Fruit fly (Drosophila melanogaster) whole organism, prepupa: ENCODE results near the gene qin.

Experiments used
- Blimp-1 ChIP-seq: fragments of 200-800 bp; sonication (Bioruptor generic); optimal IDR thresholded peaks from 3 replicates; lab custom pipeline; 2017; ENCODE audit warnings: missing biosample characterization, missing genetic modification characterization, mild to moderate bottlenecking, moderate library complexity, missing genetic modification reagents
- CG10631 ChIP-seq: fragments of 200-800 bp; sonication (Bioruptor generic); optimal IDR thresholded peaks from 2 replicates; lab custom pipeline; 2016; ENCODE audit warnings: missing biosample characterization, missing genetic modification characterization
- CG10669 ChIP-seq: fragments of 200-800 bp; sonication (Bioruptor generic); optimal IDR thresholded peaks from 3 replicates; lab custom pipeline; 2018; ENCODE audit warnings: missing biosample characterization, mild to moderate bottlenecking, missing genetic modification characterization, moderate library complexity
- CG15336 ChIP-seq: fragments of 200-800 bp; sonication (Bioruptor generic); IDR thresholded peaks from 2 replicates; pipeline ENCODE4 v1.3.6; 2022; ENCODE audit warnings: missing biosample characterization, missing genetic modification characterization
- CG1621 ChIP-seq: fragments of 200-800 bp; sonication (Bioruptor generic); optimal IDR thresholded peaks from 3 replicates; lab custom pipeline; 2018; ENCODE audit warnings: missing biosample characterization, mild to moderate bottlenecking, missing genetic modification characterization
- CG3032 ChIP-seq: fragments of 200-800 bp; optimal IDR thresholded peaks from 2 replicates; lab custom pipeline; 2019; ENCODE audit warnings: missing biosample characterization, mild to moderate bottlenecking, missing genetic modification characterization, moderate library complexity
- CG31627 ChIP-seq: fragments of 200-800 bp; sonication (Bioruptor generic); optimal IDR thresholded peaks from 3 replicates; lab custom pipeline; 2016; ENCODE audit warnings: missing biosample characterization, missing genetic modification characterization
- CG32006 ChIP-seq: fragments of 200-800 bp; sonication (Bioruptor generic); optimal IDR thresholded peaks from 3 replicates; lab custom pipeline; 2017; ENCODE audit warnings: missing biosample characterization, mild to moderate bottlenecking, missing genetic modification characterization
- CG3919 ChIP-seq: fragments of 200-800 bp; sonication (Bioruptor generic); optimal IDR thresholded peaks from 3 replicates; lab custom pipeline; 2016; ENCODE audit warnings: missing biosample characterization, missing genetic modification characterization
- CG6163 ChIP-seq: fragments of 200-800 bp; sonication (Bioruptor generic); IDR thresholded peaks from 3 replicates; pipeline ENCODE4 v1.3.6; 2022; ENCODE audit warnings: missing biosample characterization, missing genetic modification characterization
- CG6276 ChIP-seq: fragments of 200-800 bp; sonication (Bioruptor generic); optimal IDR thresholded peaks from 2 replicates; lab custom pipeline; 2017; ENCODE audit warnings: missing biosample characterization, mild to moderate bottlenecking, missing genetic modification characterization
- CG6792 ChIP-seq: fragments of 200-800 bp; sonication (Bioruptor generic); optimal IDR thresholded peaks from 3 replicates; lab custom pipeline; 2016; ENCODE audit warnings: missing biosample characterization, missing genetic modification characterization
- CG6808 ChIP-seq: fragments of 200-800 bp; sonication (Bioruptor generic); optimal IDR thresholded peaks from 3 replicates; lab custom pipeline; 2017; ENCODE audit warnings: missing biosample characterization, missing genetic modification characterization, mild to moderate bottlenecking, moderate library complexity, missing genetic modification reagents
- CG6854 ChIP-seq: fragments of 200-800 bp; sonication (Bioruptor generic); optimal IDR thresholded peaks from 2 replicates; lab custom pipeline; 2017; ENCODE audit warnings: missing biosample characterization, mild to moderate bottlenecking, missing genetic modification characterization
- CG7368 ChIP-seq: fragments of 200-800 bp; sonication (Bioruptor generic); optimal IDR thresholded peaks from 3 replicates; lab custom pipeline; 2016; ENCODE audit warnings: missing biosample characterization, missing genetic modification characterization
- CG8119 ChIP-seq: fragments of 200-800 bp; sonication (Bioruptor generic); IDR thresholded peaks from 3 replicates; pipeline ENCODE4 v1.3.6; 2022; ENCODE audit warnings: missing biosample characterization, missing genetic modification characterization
- CG8319 ChIP-seq: fragments of 200-800 bp; sonication (Bioruptor generic); optimal IDR thresholded peaks from 3 replicates; lab custom pipeline; 2016; ENCODE audit warnings: missing biosample characterization, missing genetic modification characterization
- CG8632 ChIP-seq: fragments of 200-800 bp; sonication (Bioruptor generic); optimal IDR thresholded peaks from 3 replicates; lab custom pipeline; 2016; ENCODE audit warnings: missing biosample characterization, missing genetic modification characterization
- CG9139 ChIP-seq: fragments of 200-800 bp; sonication (Bioruptor generic); optimal IDR thresholded peaks from 3 replicates; lab custom pipeline; 2017; ENCODE audit warnings: missing biosample characterization, mild to moderate bottlenecking, missing genetic modification characterization
- Eip75B ChIP-seq: fragments of 200-800 bp; sonication (Bioruptor generic); optimal IDR thresholded peaks from 3 replicates; lab custom pipeline; 2016; ENCODE audit warnings: missing biosample characterization, missing genetic modification characterization
- Eip78C ChIP-seq: fragments of 200-800 bp; sonication (Bioruptor generic); peaks from one replicate; lab custom pipeline; 2016; ENCODE audit warnings: missing biosample characterization, missing genetic modification characterization
- Eip93F ChIP-seq: fragments of 200-800 bp; sonication (Bioruptor generic); optimal IDR thresholded peaks from 2 replicates; lab custom pipeline; 2016; ENCODE audit warnings: missing biosample characterization, mild to moderate bottlenecking, missing genetic modification characterization
- Ets21C ChIP-seq: fragments of 200-800 bp; sonication (Bioruptor generic); optimal IDR thresholded peaks from 3 replicates; lab custom pipeline; 2016; ENCODE audit warnings: missing biosample characterization, missing genetic modification characterization
- Ets96B ChIP-seq: fragments of 200-800 bp; optimal IDR thresholded peaks from 2 replicates; lab custom pipeline; 2019; ENCODE audit warnings: missing biosample characterization, mild to moderate bottlenecking, missing genetic modification characterization, moderate library complexity
- Gug ChIP-seq: fragments of 200-800 bp; sonication (Bioruptor generic); IDR thresholded peaks from 2 replicates; pipeline ENCODE4 v1.3.6; 2022; ENCODE audit warnings: missing biosample characterization, missing genetic modification characterization
- Hr39 ChIP-seq: fragments of 200-800 bp; sonication (Bioruptor generic); optimal IDR thresholded peaks from 2 replicates; lab custom pipeline; 2016; ENCODE audit warnings: missing biosample characterization, missing genetic modification characterization
- Hr4 ChIP-seq: fragments of 200-800 bp; sonication (Bioruptor generic); optimal IDR thresholded peaks from 3 replicates; lab custom pipeline; 2016; ENCODE audit warnings: missing biosample characterization, missing genetic modification characterization
- Lpt ChIP-seq: fragments of 200-800 bp; sonication (Bioruptor generic); optimal IDR thresholded peaks from 3 replicates; lab custom pipeline; 2016; ENCODE audit warnings: missing biosample characterization, missing genetic modification characterization
- Met ChIP-seq: fragments of 200-800 bp; sonication (Bioruptor generic); optimal IDR thresholded peaks from 3 replicates; lab custom pipeline; 2016; ENCODE audit warnings: missing biosample characterization, missing genetic modification characterization
- OdsH ChIP-seq: fragments of 200-800 bp; sonication (Bioruptor generic); optimal IDR thresholded peaks from 3 replicates; lab custom pipeline; 2016; ENCODE audit warnings: missing biosample characterization, missing genetic modification characterization
- Smox ChIP-seq: fragments of 200-800 bp; sonication (Bioruptor generic); optimal IDR thresholded peaks from 3 replicates; lab custom pipeline; 2016; ENCODE audit warnings: missing biosample characterization, missing genetic modification characterization
- Sox102F ChIP-seq: fragments of 200-800 bp; sonication (Bioruptor generic); optimal IDR thresholded peaks from 2 replicates; lab custom pipeline; 2016; ENCODE audit warnings: missing biosample characterization, mild to moderate bottlenecking, missing genetic modification characterization
- Sox14 ChIP-seq: fragments of 200-800 bp; sonication (Bioruptor generic); optimal IDR thresholded peaks from 3 replicates; lab custom pipeline; 2016; ENCODE audit warnings: missing biosample characterization, missing genetic modification characterization
- Sox15 ChIP-seq: fragments of 200-800 bp; sonication (Bioruptor generic); optimal IDR thresholded peaks from 3 replicates; lab custom pipeline; 2016; ENCODE audit warnings: missing biosample characterization, missing genetic modification characterization
- achi ChIP-seq: fragments of 200-800 bp; sonication (Bioruptor generic); optimal IDR thresholded peaks from 3 replicates; lab custom pipeline; 2016; ENCODE audit warnings: missing biosample characterization, missing genetic modification characterization
- acj6 ChIP-seq: fragments of 200-800 bp; sonication (Bioruptor generic); optimal IDR thresholded peaks from 3 replicates; lab custom pipeline; 2016; ENCODE audit warnings: missing biosample characterization, missing genetic modification characterization
- dac ChIP-seq: fragments of 200-800 bp; sonication (Bioruptor generic); optimal IDR thresholded peaks from 2 replicates; lab custom pipeline; 2017; ENCODE audit warnings: missing biosample characterization, mild to moderate bottlenecking, missing genetic modification characterization
- dsx ChIP-seq: fragments of 200-800 bp; optimal IDR thresholded peaks from 3 replicates; lab custom pipeline; 2019; ENCODE audit warnings: missing biosample characterization, mild to moderate bottlenecking, missing genetic modification characterization, moderate library complexity; ENCODE audit not compliant: poor library complexity, severe bottlenecking
- eg ChIP-seq: fragments of 200-800 bp; sonication (Bioruptor generic); IDR thresholded peaks from 3 replicates; pipeline ENCODE4 v1.3.6; 2022; ENCODE audit warnings: missing biosample characterization, missing genetic modification characterization
- fd59A ChIP-seq: fragments of 200-800 bp; sonication (Bioruptor generic); optimal IDR thresholded peaks from 2 replicates; lab custom pipeline; 2017; ENCODE audit warnings: missing biosample characterization, mild to moderate bottlenecking, missing genetic modification characterization, missing genetic modification reagents
- fd85E ChIP-seq: fragments of 200-800 bp; sonication (Bioruptor generic); optimal IDR thresholded peaks from 3 replicates; lab custom pipeline; 2016; ENCODE audit warnings: missing biosample characterization, missing genetic modification characterization
- fkh ChIP-seq: fragments of 200-800 bp; sonication (Bioruptor generic); optimal IDR thresholded peaks from 3 replicates; lab custom pipeline; 2017; ENCODE audit warnings: missing biosample characterization, mild to moderate bottlenecking, missing genetic modification characterization, moderate library complexity
- lz ChIP-seq: fragments of 200-800 bp; sonication (Bioruptor generic); optimal IDR thresholded peaks from 3 replicates; lab custom pipeline; 2016; ENCODE audit warnings: missing biosample characterization, missing genetic modification characterization
- net ChIP-seq: fragments of 200-800 bp; sonication (Bioruptor generic); optimal IDR thresholded peaks from 3 replicates; lab custom pipeline; 2016; ENCODE audit warnings: missing biosample characterization, missing genetic modification characterization
- pdm3 ChIP-seq: fragments of 200-800 bp; sonication (Bioruptor generic); optimal IDR thresholded peaks from 3 replicates; lab custom pipeline; 2016; ENCODE audit warnings: missing biosample characterization, missing genetic modification characterization
- salr ChIP-seq, 2 experiments: fragments of 200-800 bp; sonication (Bioruptor generic); optimal IDR thresholded peaks; 3 replicates each; lab custom pipeline; 2016 to 2018; ENCODE audit warnings: missing biosample characterization in 2 of 2, missing genetic modification characterization in 2 of 2, mild to moderate bottlenecking in 1 of 2
- svp ChIP-seq: fragments of 200-800 bp; sonication (Bioruptor generic); peaks from one replicate; lab custom pipeline; 2016; ENCODE audit warnings: missing biosample characterization, missing genetic modification characterization
- topi ChIP-seq: fragments of 200-800 bp; sonication (Bioruptor generic); optimal IDR thresholded peaks from 3 replicates; lab custom pipeline; 2016; ENCODE audit warnings: missing biosample characterization, missing genetic modification characterization
- vri ChIP-seq: fragments of 200-800 bp; sonication (Bioruptor generic); optimal IDR thresholded peaks from 3 replicates; lab custom pipeline; 2016; ENCODE audit warnings: missing biosample characterization, mild to moderate bottlenecking, missing genetic modification characterization

The qin gene

dm6 chr3R:18669152-18669551 lies 78.3 kb downstream of the qin start, which contains the start of gene CG7702:
TSS of gene CG7702 (plus strand) at chr3R:18669390.
- no peak for TF ChIP-seq CG6276
- peak; percentile 11 for TF ChIP-seq CG6808 (GFP tag; lab: Kevin White, UChicago)
- peak; percentile 17 for TF ChIP-seq vri (GFP tag; lab: Kevin White, UChicago)
- peak; percentile 58 for TF ChIP-seq Eip78C (GFP tag; lab: Kevin White, UChicago)
- TF ChIP-seq eg (GFP tag; lab: Robert Waterston, UW) = peak; percentile 52; the same call in 1 of the 3 replicates
- peak; percentile 29 for TF ChIP-seq Eip93F
- no peak for TF ChIP-seq CG9139
- TF ChIP-seq CG6854 (GFP tag; lab: Kevin White, UChicago) = peak; percentile 3
- TF ChIP-seq CG8319 (GFP tag; lab: Kevin White, UChicago) = no peak
- no peak for TF ChIP-seq Hr39 (GFP tag; lab: Kevin White, UChicago)
- TF ChIP-seq CG10631 (GFP tag; lab: Kevin White, UChicago) = no peak
- peak; percentile 2 for TF ChIP-seq CG1621 (tag; lab: Kevin White, UChicago)
- TF ChIP-seq Sox102F (GFP tag; lab: Kevin White, UChicago) = no peak
- peak; percentile 34; the same call in 1 of the 2 replicates for TF ChIP-seq CG15336
- peak; percentile 58 for TF ChIP-seq dsx
- TF ChIP-seq CG6163 = peak; percentile 5; the same call in 1 of the 3 replicates
- TF ChIP-seq CG8119 (GFP tag; lab: Robert Waterston, UW) = peak; percentile 22; the same call in 1 of the 3 replicates

- peak; percentile 34 for TF ChIP-seq CG1621 (tag; lab: Kevin White, UChicago)
- TF ChIP-seq lz (GFP tag; lab: Kevin White, UChicago) = peak; percentile 57
- no peak for TF ChIP-seq Ets21C (GFP tag; lab: Kevin White, UChicago)
- TF ChIP-seq Lpt = no peak
- peak; percentile 72 for TF ChIP-seq acj6 (GFP tag; lab: Kevin White, UChicago)
- peak; percentile 45 for TF ChIP-seq dac (GFP tag; lab: Kevin White, UChicago)
- no peak for TF ChIP-seq pdm3 (GFP tag; lab: Kevin White, UChicago)
- peak; percentile 37 for TF ChIP-seq vri (GFP tag; lab: Kevin White, UChicago)
- peak; percentile 72 for TF ChIP-seq CG3032 (tag; lab: Kevin White, UChicago)
- no peak for TF ChIP-seq svp (GFP tag; lab: Kevin White, UChicago)
- no peak for TF ChIP-seq CG10631 (GFP tag; lab: Kevin White, UChicago)
- TF ChIP-seq dsx = no peak
- peak; percentile 75 for TF ChIP-seq Ets96B (tag; lab: Kevin White, UChicago)
- no peak for TF ChIP-seq Blimp-1
- no peak for TF ChIP-seq CG6854 (GFP tag; lab: Kevin White, UChicago)
- peak; percentile 57 for TF ChIP-seq Gug (GFP tag; lab: Robert Waterston, UW)
- TF ChIP-seq Eip75B (GFP tag; lab: Kevin White, UChicago) = peak; percentile 62
- TF ChIP-seq CG3919 = peak; percentile 65
- TF ChIP-seq CG6792 = peak; percentile 51
- TF ChIP-seq CG6276 = no peak
- peak; percentile 64 for TF ChIP-seq CG10669 (GFP tag; lab: Kevin White, UChicago)
- peak; percentile 74 for TF ChIP-seq OdsH
- peak; percentile 69 for TF ChIP-seq achi (GFP tag; lab: Kevin White, UChicago)
- peak; percentile 54 for TF ChIP-seq fd59A (GFP tag; lab: Kevin White, UChicago)
- no peak for TF ChIP-seq Hr39 (GFP tag; lab: Kevin White, UChicago)
- peak; percentile 80 for TF ChIP-seq eg (GFP tag; lab: Robert Waterston, UW)
- TF ChIP-seq Eip93F = no peak
- TF ChIP-seq Eip78C (GFP tag; lab: Kevin White, UChicago) = peak; percentile 93
- peak; percentile 62 for TF ChIP-seq Met
- peak; percentile 62 for TF ChIP-seq CG31627 (GFP tag; lab: Kevin White, UChicago)
- TF ChIP-seq Sox15 (GFP tag; lab: Kevin White, UChicago) = no peak
- TF ChIP-seq CG9139 = no peak
- TF ChIP-seq CG7368 (GFP tag; lab: Kevin White, UChicago) = peak; percentile 17
- peak; percentile 37 for TF ChIP-seq CG8632 (GFP tag; lab: Kevin White, UChicago)
- peak in 1 of 2 experiments; percentile 66 for TF ChIP-seq salr (GFP tag; optimal IDR thresholded peaks at IDR 0.05; lab: Kevin White, UChicago)
- TF ChIP-seq topi (GFP tag; lab: Kevin White, UChicago) = peak; percentile 68
- peak; percentile 2 for TF ChIP-seq fkh (GFP tag; lab: Kevin White, UChicago)
- TF ChIP-seq Sox14 (GFP tag; lab: Kevin White, UChicago) = peak; percentile 76
- TF ChIP-seq net (GFP tag; lab: Kevin White, UChicago) = peak; percentile 60
- no peak for TF ChIP-seq fd85E
- no peak for TF ChIP-seq Hr4
- TF ChIP-seq Smox (GFP tag; lab: Kevin White, UChicago) = no peak
- TF ChIP-seq CG8119 (GFP tag; lab: Robert Waterston, UW) = peak; percentile 74
- peak; percentile 82 for TF ChIP-seq CG32006 (GFP tag; lab: Kevin White, UChicago)
These were observed 79.0 kb downstream of the qin start for dm6 chr3R:18669812-18670211.
